Worm (Caenorhabditis elegans) whole organism, L2 larva: ENCODE results near the gene R01B10.2.

ENCODE experiments used
- C34F6.9 ChIP-seq: fragments of 150-350 bp; optimal IDR thresholded peaks from 2 replicates; lab custom pipeline; 2014; ENCODE audit warnings: missing biosample characterization, missing genetic modification characterization
- F13H6.1 ChIP-seq: sonication (generic microtip); optimal IDR thresholded peaks from 2 replicates; lab custom pipeline; 2016; ENCODE audit warnings: missing genetic modification characterization, missing compliant biosample characterization
- R02D3.7 ChIP-seq: fragments of 150-350 bp; optimal IDR thresholded peaks from 2 replicates; lab custom pipeline; 2014; ENCODE audit warnings: missing biosample characterization, missing genetic modification characterization
- alr-1 ChIP-seq: fragments of 150-350 bp; optimal IDR thresholded peaks from 2 replicates; lab custom pipeline; 2014; ENCODE audit warnings: missing biosample characterization, missing genetic modification characterization
- ama-1 ChIP-seq: fragments of 150-350 bp; optimal IDR thresholded peaks from 2 replicates; lab custom pipeline; 2018; ENCODE audit warnings: inconsistent platforms
- blmp-1 ChIP-seq: sonication (generic microtip); optimal IDR thresholded peaks from 2 replicates; lab custom pipeline; 2017; ENCODE audit warnings: missing genetic modification characterization, mild to moderate bottlenecking, missing compliant biosample characterization, antibody characterized with exemption, moderate library complexity; ENCODE audit not compliant: insufficient read depth
- ceh-16 ChIP-seq: fragments of 150-350 bp; optimal IDR thresholded peaks from 2 replicates; lab custom pipeline; 2014; ENCODE audit warnings: missing biosample characterization, missing genetic modification characterization
- ceh-82 ChIP-seq: fragments of 150-350 bp; optimal IDR thresholded peaks from 2 replicates; lab custom pipeline; 2014; ENCODE audit warnings: missing biosample characterization, missing genetic modification characterization
- crh-2 ChIP-seq: sonication (generic microtip); optimal IDR thresholded peaks from 2 replicates; lab custom pipeline; 2017; ENCODE audit warnings: missing biosample characterization, missing genetic modification characterization
- dmd-4 ChIP-seq: sonication (generic microtip); optimal IDR thresholded peaks from 2 replicates; lab custom pipeline; 2017; ENCODE audit warnings: missing biosample characterization, missing genetic modification characterization
- egl-27 ChIP-seq: sonication (generic microtip); optimal IDR thresholded peaks from 3 replicates; lab custom pipeline; 2017; ENCODE audit warnings: missing biosample characterization, missing genetic modification reagents, missing genetic modification characterization
- elt-3 ChIP-seq: sonication (generic microtip); optimal IDR thresholded peaks from 2 replicates; lab custom pipeline; 2017; ENCODE audit warnings: missing biosample characterization, missing genetic modification characterization
- fos-1 ChIP-seq: fragments of 150-350 bp; optimal IDR thresholded peaks from 2 replicates; lab custom pipeline; 2014; ENCODE audit warnings: missing biosample characterization, missing genetic modification characterization
- gmeb-1 ChIP-seq: fragments of 150-350 bp; optimal IDR thresholded peaks from 2 replicates; lab custom pipeline; 2014; ENCODE audit warnings: missing biosample characterization, missing genetic modification characterization
- lin-11 ChIP-seq: fragments of 150-350 bp; sonication (generic microtip); optimal IDR thresholded peaks from 2 replicates; lab custom pipeline; 2014; ENCODE audit warnings: missing biosample characterization, missing genetic modification characterization, inconsistent platforms, mixed read lengths
- lin-13 ChIP-seq: fragments of 150-350 bp; optimal IDR thresholded peaks from 2 replicates; lab custom pipeline; 2014; ENCODE audit warnings: missing biosample characterization, missing genetic modification reagents, missing genetic modification characterization
- lin-39 ChIP-seq: fragments of 150-350 bp; optimal IDR thresholded peaks from 2 replicates; lab custom pipeline; 2014; ENCODE audit warnings: missing biosample characterization, missing genetic modification reagents, missing genetic modification characterization
- lsy-2 ChIP-seq, 2 experiments: fragments of 150-350 bp in 1 of 2; sonication (generic microtip) in 1 of 2; optimal IDR thresholded peaks; 2 replicates each; lab custom pipeline; 2014 to 2017; ENCODE audit warnings: missing biosample characterization in 2 of 2, missing genetic modification characterization in 2 of 2
- mab-5 ChIP-seq: fragments of 150-350 bp; optimal IDR thresholded peaks from 2 replicates; lab custom pipeline; 2014; ENCODE audit warnings: missing biosample characterization, missing genetic modification characterization
- mbf-1 ChIP-seq: sonication (generic microtip); optimal IDR thresholded peaks from 2 replicates; lab custom pipeline; 2017; ENCODE audit warnings: missing biosample characterization, missing genetic modification characterization
- mdl-1 ChIP-seq, 2 experiments: fragments of 150-350 bp in 1 of 2; sonication (generic microtip) in 1 of 2; optimal IDR thresholded peaks; 2 replicates each; lab custom pipeline; 2017; ENCODE audit warnings: missing biosample characterization in 2 of 2, missing genetic modification characterization in 2 of 2
- nhr-10 ChIP-seq: sonication (generic microtip); optimal IDR thresholded peaks from 2 replicates; lab custom pipeline; 2017; ENCODE audit warnings: missing biosample characterization, missing genetic modification characterization
- nhr-12 ChIP-seq: fragments of 150-350 bp; optimal IDR thresholded peaks from 2 replicates; lab custom pipeline; 2014; ENCODE audit warnings: missing biosample characterization, missing genetic modification characterization
- nhr-129 ChIP-seq: fragments of 150-350 bp; optimal IDR thresholded peaks from 2 replicates; lab custom pipeline; 2014; ENCODE audit warnings: missing biosample characterization, missing genetic modification characterization
- nhr-21 ChIP-seq: fragments of 150-350 bp; optimal IDR thresholded peaks from 2 replicates; lab custom pipeline; 2014; ENCODE audit warnings: missing biosample characterization, missing genetic modification characterization
- nhr-23 ChIP-seq: fragments of 150-350 bp; optimal IDR thresholded peaks from 2 replicates; lab custom pipeline; 2014; ENCODE audit warnings: missing biosample characterization, missing genetic modification reagents, missing genetic modification characterization
- nhr-237 ChIP-seq: fragments of 150-350 bp; optimal IDR thresholded peaks from 2 replicates; lab custom pipeline; 2014; ENCODE audit warnings: missing biosample characterization, missing genetic modification characterization
- nhr-6 ChIP-seq: fragments of 150-350 bp; optimal IDR thresholded peaks from 2 replicates; lab custom pipeline; 2014; ENCODE audit warnings: missing biosample characterization, missing genetic modification characterization
- sem-4 ChIP-seq: fragments of 150-350 bp; optimal IDR thresholded peaks from 2 replicates; lab custom pipeline; 2014; ENCODE audit warnings: missing biosample characterization, missing genetic modification reagents, missing genetic modification characterization
- sma-3 ChIP-seq: sonication (generic microtip); optimal IDR thresholded peaks from 2 replicates; lab custom pipeline; 2016; ENCODE audit warnings: missing genetic modification reagents, missing genetic modification characterization, missing compliant biosample characterization
- sma-9 ChIP-seq, 2 experiments: fragments of 150-350 bp in 1 of 2; sonication (generic microtip) in 1 of 2; optimal IDR thresholded peaks; 2 replicates each; lab custom pipeline; 2014 to 2016; ENCODE audit warnings: missing genetic modification characterization in 2 of 2, mild to moderate bottlenecking in 1 of 2, missing biosample characterization in 1 of 2, missing compliant biosample characterization in 1 of 2, missing genetic modification reagents in 1 of 2, moderate library complexity in 1 of 2
- unc-55 ChIP-seq: fragments of 150-350 bp; sonication (generic microtip); optimal IDR thresholded peaks from 3 replicates; lab custom pipeline; 2014; ENCODE audit warnings: missing biosample characterization, missing genetic modification reagents, missing genetic modification characterization
- zag-1 ChIP-seq: fragments of 150-350 bp; optimal IDR thresholded peaks from 2 replicates; lab custom pipeline; 2014; ENCODE audit warnings: missing biosample characterization, missing genetic modification characterization
- ztf-11 ChIP-seq: sonication (generic microtip); optimal IDR thresholded peaks from 2 replicates; lab custom pipeline; 2017; ENCODE audit warnings: missing biosample characterization, missing genetic modification characterization

The R01B10.2 gene

DNA sequence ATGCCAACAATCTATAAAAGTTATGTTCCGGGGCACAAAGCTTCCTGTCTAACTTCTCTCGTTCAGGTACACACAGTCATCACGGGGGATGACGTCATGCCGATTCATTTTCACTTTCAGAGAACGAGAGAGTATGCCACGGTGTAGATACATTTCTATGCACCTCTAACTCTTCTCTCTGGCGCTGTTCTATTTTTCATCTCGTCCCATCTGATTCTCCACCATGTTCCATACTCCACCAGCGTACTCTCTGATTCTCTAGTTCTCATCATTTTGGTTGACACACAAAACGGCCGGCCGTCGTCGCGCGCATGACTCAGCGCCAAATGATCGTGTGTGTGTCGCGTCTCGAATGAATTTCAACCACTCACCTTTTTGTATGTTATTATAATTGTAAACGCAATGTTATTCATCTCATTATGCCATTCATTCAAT lies 40.9 kb downstream of the R01B10.2 start (continued):
- TF ChIP-seq unc-55, result peak; percentile 90
- TF ChIP-seq mdl-1 (tag; optimal IDR thresholded peaks at IDR 0.05; lab: Kevin White, UChicago), result peak; percentile 83 to 87
- TF ChIP-seq nhr-237 (tag; lab: Kevin White, UChicago), result no peak
- TF ChIP-seq nhr-6 (tag; lab: Kevin White, UChicago), result peak; percentile 97
- TF ChIP-seq lin-39 (tag; lab: Kevin White, UChicago), result no peak
- TF ChIP-seq mab-5 (tag; lab: Kevin White, UChicago), result no peak
- TF ChIP-seq nhr-12 (tag; lab: Kevin White, UChicago), result peak; percentile 10

DNA sequence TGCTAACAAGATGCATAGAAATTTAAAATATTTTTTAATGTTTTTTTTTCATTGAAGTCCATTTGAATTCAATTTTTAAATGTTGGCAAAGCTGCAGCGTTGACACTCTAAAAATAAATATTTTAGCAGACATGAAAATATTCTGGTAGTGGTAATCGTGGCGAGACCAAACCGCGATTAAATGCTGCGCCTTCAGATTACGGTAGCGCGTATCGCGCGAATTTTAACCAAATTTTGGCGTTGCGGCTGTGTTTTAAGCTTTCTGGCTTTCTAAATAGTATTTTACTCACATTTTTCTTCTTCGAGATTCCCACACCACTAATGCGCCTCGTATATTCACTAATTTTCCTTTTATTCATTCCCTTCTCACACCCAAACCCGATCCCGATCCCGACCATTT lies 45.2 kb downstream of the R01B10.2 start, which contains the start of gene cpg-4:
Gene cpg-4 (plus strand): TSS at position 303 of the 400 bp plus-strand sequence.
- TF ChIP-seq dmd-4 (tag; lab: Kevin White, UChicago) (no peak), elt-3 (tag; lab: Kevin White, UChicago) (no peak), lin-11 (tag; lab: Kevin White, UChicago) (no peak), F13H6.1 (tag; lab: Kevin White, UChicago) (no peak), fos-1 (no peak), R02D3.7 (tag; lab: Kevin White, UChicago) (no peak), ztf-11 (tag; lab: Kevin White, UChicago) (no peak), nhr-12 (tag; lab: Kevin White, UChicago) (no peak), crh-2 (tag; lab: Kevin White, UChicago) (no peak), nhr-10 (tag; lab: Kevin White, UChicago) (no peak), nhr-21 (no peak), ceh-82 (no peak), mab-5 (tag; lab: Kevin White, UChicago) (no peak), mbf-1 (tag; lab: Kevin White, UChicago) (no peak)
- TF ChIP-seq, all 48 proteins: peak for 0

DNA sequence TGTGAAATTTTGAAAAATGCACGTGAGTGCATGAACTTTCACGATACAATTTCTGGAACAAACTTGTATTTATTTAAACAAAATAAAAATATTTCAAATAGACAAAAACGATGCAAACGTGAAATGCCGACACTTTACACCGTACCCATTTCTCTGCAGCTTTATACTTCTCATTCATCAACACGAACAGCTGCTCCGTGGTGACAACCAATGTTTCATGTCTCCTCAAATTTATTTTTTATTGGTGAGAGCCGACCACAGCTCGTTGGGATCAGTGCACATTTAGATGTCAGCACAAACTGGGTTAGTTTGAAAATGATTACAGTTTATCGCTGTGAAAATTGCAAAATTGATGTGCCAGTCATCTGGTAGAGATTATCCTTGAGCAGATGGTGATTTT lies 45.7 kb downstream of the R01B10.2 start:
- TF ChIP-seq blmp-1 (tag; lab: Kevin White, UChicago), result no peak
- no peak for TF ChIP-seq ceh-16 (tag; lab: Kevin White, UChicago)
- TF ChIP-seq sem-4, result no peak
- TF ChIP-seq nhr-23 (tag; lab: Kevin White, UChicago), result no peak
- TF ChIP-seq fos-1, result no peak
- TF ChIP-seq nhr-237 (tag; lab: Kevin White, UChicago), result no peak
- no peak for TF ChIP-seq nhr-10 (tag; lab: Kevin White, UChicago)
- TF ChIP-seq elt-3 (tag; lab: Kevin White, UChicago), result no peak

DNA sequence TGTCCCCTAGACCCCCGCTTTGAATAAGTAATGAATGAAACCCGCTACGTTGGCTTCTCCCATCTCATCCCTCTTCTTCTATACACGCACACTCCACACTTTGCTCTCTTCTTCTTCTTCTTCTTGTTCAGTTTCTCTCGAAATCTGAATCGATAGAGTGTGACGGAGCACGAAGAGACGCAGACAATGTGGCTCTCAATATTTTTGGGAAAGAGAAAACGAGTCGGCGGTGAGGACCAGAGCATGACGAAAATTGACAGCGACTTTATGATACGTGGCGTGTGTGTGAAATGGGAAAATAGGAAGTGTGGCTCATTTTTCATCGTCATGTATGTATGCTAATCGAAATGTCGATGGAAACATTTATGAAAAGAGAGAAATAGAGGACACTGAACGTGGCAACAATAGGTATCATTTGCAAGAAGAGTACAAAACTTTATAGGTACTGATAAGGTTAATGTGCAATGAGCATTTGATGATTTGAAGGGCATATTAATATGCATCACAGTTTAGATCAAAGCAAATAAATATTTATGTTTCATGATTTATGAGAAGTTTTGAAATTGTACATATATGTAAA lies 49.7 kb downstream of the R01B10.2 start:
- peak; percentile 44 for TF ChIP-seq mab-5 (tag; lab: Kevin White, UChicago)
- TF ChIP-seq unc-55, result peak; percentile 83
- TF ChIP-seq nhr-129 (tag; lab: Kevin White, UChicago), result peak; percentile 86
- TF ChIP-seq alr-1 (tag; lab: Kevin White, UChicago), result no peak
- TF ChIP-seq lsy-2 (tag; optimal IDR thresholded peaks at IDR 0.05; lab: Kevin White, UChicago), result peak in 1 of 2 experiments; percentile 66
- TF ChIP-seq mdl-1 (tag; optimal IDR thresholded peaks at IDR 0.05; lab: Kevin White, UChicago), result peak in 1 of 2 experiments; percentile 46
- peak; percentile 94 for TF ChIP-seq crh-2 (tag; lab: Kevin White, UChicago)
- peak; percentile 80 for TF ChIP-seq zag-1
- TF ChIP-seq sma-3, result no peak
- peak; percentile 67 for TF ChIP-seq F13H6.1 (tag; lab: Kevin White, UChicago)
- TF ChIP-seq lin-13 (GFP tag; lab: Kevin White, UChicago), result peak; percentile 30
- TF ChIP-seq mbf-1 (tag; lab: Kevin White, UChicago), result no peak
- peak; percentile 48 for TF ChIP-seq egl-27 (tag; lab: Kevin White, UChicago)
- TF ChIP-seq C34F6.9 (tag; lab: Kevin White, UChicago), result peak; percentile 84
- peak; percentile 2 for TF ChIP-seq sma-9 (GFP tag; optimal IDR thresholded peaks at IDR 0.05; lab: Kevin White, UChicago)
- no peak for TF ChIP-seq sma-9 (tag; optimal IDR thresholded peaks at IDR 0.05; lab: Kevin White, UChicago)
- TF ChIP-seq ama-1, result no peak
- TF ChIP-seq nhr-6 (tag; lab: Kevin White, UChicago), result peak; percentile 58
- no peak for TF ChIP-seq gmeb-1 (tag; lab: Kevin White, UChicago)
